Worm (Caenorhabditis elegans): ENCODE results near the gene twk-16.

- no peak for TF ChIP-seq him-1 (tag; optimal IDR thresholded peaks at IDR 0.05)
- TF ChIP-seq dao-5 (tag; optimal IDR thresholded peaks at IDR 0.05) = no peak
- TF ChIP-seq W03F9.2 (tag; optimal IDR thresholded peaks at IDR 0.05) = no peak
These were observed 26.1 kb upstream of the twk-16 start, which contains the start of gene twk-26 for ce11 chrX:3054802-3055201.

All from whole organism, L4/young adult.